Fruit fly (Drosophila melanogaster): ENCODE measurements around the gene CG15878.

dm6 chr3L:2253962-2254662, 41.8 kb upstream of the CG15878 start:
- TF ChIP-seq psq (optimal IDR thresholded peaks at IDR 0.05) (no peak), Myc (optimal IDR thresholded peaks at IDR 0.05) (no peak)
